Worm (Caenorhabditis elegans) whole organism, late embryonic: ENCODE data around the gene Y17G7B.8.

Experiments used
- ceh-18 ChIP-seq: sonication (generic microtip); optimal IDR thresholded peaks from 2 replicates; lab custom pipeline; 2016; ENCODE audit warnings: missing genetic modification characterization, missing compliant biosample characterization
- dmd-4 ChIP-seq: sonication (generic microtip); optimal IDR thresholded peaks from 2 replicates; lab custom pipeline; 2016; ENCODE audit warnings: borderline replicate concordance, missing genetic modification characterization, missing compliant biosample characterization
- fkh-10 ChIP-seq: fragments of 150-350 bp; optimal IDR thresholded peaks from 2 replicates; lab custom pipeline; 2014; ENCODE audit warnings: missing biosample characterization, missing genetic modification reagents, missing genetic modification characterization
- lin-11 ChIP-seq: fragments of 200-800 bp; sonication (Bioruptor generic); optimal IDR thresholded peaks from 2 replicates; lab custom pipeline; 2018; ENCODE audit warnings: mild to moderate bottlenecking, missing genetic modification characterization, missing compliant biosample characterization
- pqm-1 ChIP-seq: sonication (generic microtip); optimal IDR thresholded peaks from 2 replicates; lab custom pipeline; 2016; ENCODE audit warnings: missing genetic modification characterization, missing compliant biosample characterization
- sox-4 ChIP-seq: sonication (generic microtip); optimal IDR thresholded peaks from 2 replicates; lab custom pipeline; 2017; ENCODE audit warnings: mild to moderate bottlenecking, missing genetic modification characterization, inconsistent platforms, missing compliant biosample characterization
- unc-86 ChIP-seq: sonication (generic microtip); optimal IDR thresholded peaks from 2 replicates; lab custom pipeline; 2016; ENCODE audit warnings: missing genetic modification characterization, missing compliant biosample characterization

DNA sequence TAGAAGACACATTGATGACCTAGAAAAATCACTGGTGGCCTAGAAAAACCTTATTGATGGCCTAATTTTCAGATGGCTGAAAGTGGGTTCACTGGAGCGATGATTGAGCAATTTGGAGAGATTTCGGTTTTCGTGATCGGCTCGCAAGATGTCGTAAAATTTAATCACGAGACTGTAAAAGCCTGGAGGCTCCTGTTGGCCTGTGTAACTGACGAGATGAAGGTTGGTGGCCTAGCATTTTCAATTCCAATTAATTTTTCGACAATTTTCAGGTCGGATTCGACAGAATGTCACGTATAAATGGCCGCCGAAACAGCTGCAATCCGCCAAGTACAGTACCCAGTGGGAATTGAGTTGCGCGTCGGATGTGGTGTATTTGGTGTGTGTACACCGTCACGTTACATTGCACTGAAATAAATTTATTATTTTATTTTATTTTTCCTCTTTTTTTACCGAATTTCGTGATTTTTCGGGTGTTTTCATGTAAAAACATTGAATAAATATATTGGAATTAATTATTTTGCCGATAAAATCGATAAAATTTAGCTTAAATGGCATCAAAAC, 4.2 kb downstream of the Y17G7B.8 start, which contains the start of gene Y17G7B.12:
- TF ChIP-seq fkh-10 (GFP tag; lab: Kevin White, UChicago) (no peak), lin-11 (tag; lab: Kevin White, UChicago) (no peak), dmd-4 (no peak), pqm-1 (tag; lab: Kevin White, UChicago) (no peak), sox-4 (tag; lab: Kevin White, UChicago) (no peak), ceh-18 (no peak), unc-86 (tag; lab: Kevin White, UChicago) (no peak)
